Worm (Caenorhabditis elegans) whole organism, mixed stage, embryonic: ENCODE data around the gene C47E12.2.

Source experiments
- bed-3 ChIP-seq: fragments of 200-800 bp; sonication (Bioruptor generic); optimal IDR thresholded peaks from 3 replicates; lab custom pipeline; 2018; ENCODE audit warnings: mild to moderate bottlenecking, missing genetic modification characterization, moderate library complexity, missing compliant biosample characterization
- ceh-83 ChIP-seq: fragments of 200-800 bp; sonication (Bioruptor generic); optimal IDR thresholded peaks from 2 replicates; lab custom pipeline; 2018; ENCODE audit warnings: mild to moderate bottlenecking, missing genetic modification characterization, missing compliant biosample characterization
- unc-39 ChIP-seq: fragments of 150-350 bp; optimal IDR thresholded peaks from 2 replicates; lab custom pipeline; 2014; ENCODE audit warnings: missing biosample characterization, missing genetic modification characterization

DNA sequence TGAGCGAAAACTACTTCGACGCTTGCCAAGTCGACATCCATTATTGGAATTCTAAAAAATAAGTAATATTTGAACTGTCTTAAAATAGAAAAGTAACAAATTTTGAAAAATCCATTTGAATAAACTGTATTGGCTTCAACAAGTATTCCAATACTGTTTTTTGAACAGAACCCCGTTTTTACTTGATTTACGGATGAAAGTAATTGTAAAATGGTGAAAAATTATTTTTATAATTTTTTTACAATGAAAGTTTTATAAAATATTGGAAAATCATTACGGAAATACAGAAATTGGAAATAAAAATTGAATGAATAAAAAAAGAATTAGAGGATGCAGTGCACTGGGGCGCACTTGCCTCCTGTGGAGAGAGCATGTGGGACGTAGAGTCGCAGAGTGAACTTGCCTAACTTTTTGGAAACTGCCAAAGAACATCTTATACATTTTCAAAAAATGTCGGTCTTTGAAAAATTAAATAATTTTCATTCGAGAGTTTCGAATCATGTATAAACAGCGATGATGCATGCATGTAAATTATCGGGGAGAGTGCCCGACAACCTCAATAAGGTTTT lies 21.0 kb downstream of the C47E12.2 start, which contains the start of gene rrp-1:
- TF ChIP-seq bed-3 (GFP tag; lab: Kevin White, UChicago) (no peak), unc-39 (tag; lab: Kevin White, UChicago) (no peak), ceh-83 (GFP tag; lab: Kevin White, UChicago) (no peak)
